Worm (Caenorhabditis elegans) whole organism, mixed stage, embryonic: ENCODE data around the gene Y47D7A.6.

Source experiments
- M03D4.4 ChIP-seq: sonication (generic microtip); optimal IDR thresholded peaks from 2 replicates; lab custom pipeline; 2017; ENCODE audit warnings: mild to moderate bottlenecking, missing genetic modification characterization, missing compliant biosample characterization
- bed-3 ChIP-seq: fragments of 200-800 bp; sonication (Bioruptor generic); optimal IDR thresholded peaks from 3 replicates; lab custom pipeline; 2018; ENCODE audit warnings: mild to moderate bottlenecking, missing genetic modification characterization, moderate library complexity, missing compliant biosample characterization
- blmp-1 ChIP-seq: fragments of 150-350 bp; optimal IDR thresholded peaks from 2 replicates; lab custom pipeline; 2014; ENCODE audit warnings: missing biosample characterization, missing genetic modification characterization
- ceh-39 ChIP-seq: fragments of 150-350 bp; optimal IDR thresholded peaks from 2 replicates; lab custom pipeline; 2014; ENCODE audit warnings: missing biosample characterization, missing genetic modification characterization
- ceh-43 ChIP-seq: fragments of 200-800 bp; sonication (Bioruptor generic); optimal IDR thresholded peaks from 2 replicates; lab custom pipeline; 2018; ENCODE audit warnings: mild to moderate bottlenecking, missing genetic modification characterization, moderate library complexity, missing compliant biosample characterization
- ceh-83 ChIP-seq: fragments of 200-800 bp; sonication (Bioruptor generic); optimal IDR thresholded peaks from 2 replicates; lab custom pipeline; 2018; ENCODE audit warnings: mild to moderate bottlenecking, missing genetic modification characterization, missing compliant biosample characterization
- ces-1 ChIP-seq: fragments of 150-350 bp; optimal IDR thresholded peaks from 2 replicates; lab custom pipeline; 2014; ENCODE audit warnings: missing biosample characterization, missing genetic modification reagents, missing genetic modification characterization
- cnd-1 ChIP-seq: fragments of 200-800 bp; sonication (Bioruptor generic); optimal IDR thresholded peaks from 2 replicates; lab custom pipeline; 2018; ENCODE audit warnings: mild to moderate bottlenecking, missing genetic modification characterization, missing compliant biosample characterization
- drap-1 ChIP-seq: fragments of 200-800 bp; sonication (Bioruptor generic); optimal IDR thresholded peaks from 3 replicates; lab custom pipeline; 2018; ENCODE audit warnings: mild to moderate bottlenecking, missing genetic modification characterization, missing compliant biosample characterization
- elt-1 ChIP-seq: sonication (generic microtip); optimal IDR thresholded peaks from 2 replicates; lab custom pipeline; 2017; ENCODE audit warnings: missing genetic modification characterization, mild to moderate bottlenecking, missing compliant biosample characterization, antibody characterized with exemption, moderate library complexity, borderline replicate concordance; ENCODE audit not compliant: insufficient read depth
- elt-3 ChIP-seq: fragments of 150-350 bp; optimal IDR thresholded peaks from 2 replicates; lab custom pipeline; 2014; ENCODE audit warnings: missing biosample characterization, missing genetic modification characterization
- flh-1 ChIP-seq: fragments of 200-800 bp; sonication (Bioruptor generic); optimal IDR thresholded peaks from 2 replicates; lab custom pipeline; 2018; ENCODE audit warnings: mild to moderate bottlenecking, missing genetic modification characterization, moderate library complexity, missing compliant biosample characterization
- ham-2 ChIP-seq: fragments of 200-800 bp; sonication (Bioruptor generic); optimal IDR thresholded peaks from 2 replicates; lab custom pipeline; 2018; ENCODE audit warnings: mild to moderate bottlenecking, missing genetic modification characterization, missing compliant biosample characterization
- hlh-1 ChIP-seq: fragments of 150-350 bp; optimal IDR thresholded peaks from 2 replicates; lab custom pipeline; 2014; ENCODE audit warnings: missing biosample characterization, missing genetic modification reagents, missing genetic modification characterization
- lin-13 ChIP-seq: fragments of 150-350 bp; optimal IDR thresholded peaks from 2 replicates; lab custom pipeline; 2014; ENCODE audit warnings: missing biosample characterization, missing genetic modification characterization
- lin-32 ChIP-seq: fragments of 200-800 bp; sonication (Bioruptor generic); optimal IDR thresholded peaks from 2 replicates; lab custom pipeline; 2018; ENCODE audit warnings: mild to moderate bottlenecking, missing genetic modification characterization, missing compliant biosample characterization
- lsy-2 ChIP-seq: fragments of 150-350 bp; optimal IDR thresholded peaks from 2 replicates; lab custom pipeline; 2014; ENCODE audit warnings: missing biosample characterization, missing genetic modification characterization
- mab-5 ChIP-seq: fragments of 150-350 bp; optimal IDR thresholded peaks from 2 replicates; lab custom pipeline; 2014; ENCODE audit warnings: missing biosample characterization, missing genetic modification characterization
- mep-1 ChIP-seq: fragments of 150-350 bp; optimal IDR thresholded peaks from 2 replicates; lab custom pipeline; 2017; ENCODE audit warnings: missing biosample characterization, missing genetic modification reagents, missing genetic modification characterization, inconsistent platforms
- mls-2 ChIP-seq: sonication (generic microtip); optimal IDR thresholded peaks from 2 replicates; lab custom pipeline; 2016; ENCODE audit warnings: mild to moderate bottlenecking, missing genetic modification characterization, moderate library complexity, missing compliant biosample characterization
- nhr-12 ChIP-seq: fragments of 150-350 bp; optimal IDR thresholded peaks from 2 replicates; lab custom pipeline; 2014; ENCODE audit warnings: missing biosample characterization, missing genetic modification characterization
- nhr-2 ChIP-seq: fragments of 150-350 bp; optimal IDR thresholded peaks from 2 replicates; lab custom pipeline; 2014; ENCODE audit warnings: missing biosample characterization, missing genetic modification characterization
- nhr-237 ChIP-seq: fragments of 150-350 bp; optimal IDR thresholded peaks from 2 replicates; lab custom pipeline; 2014; ENCODE audit warnings: missing biosample characterization, missing genetic modification characterization
- nhr-28 ChIP-seq: fragments of 150-350 bp; optimal IDR thresholded peaks from 2 replicates; lab custom pipeline; 2014; ENCODE audit warnings: missing biosample characterization, missing genetic modification characterization
- nhr-76 ChIP-seq: sonication (generic microtip); optimal IDR thresholded peaks from 2 replicates; lab custom pipeline; 2017; ENCODE audit warnings: missing biosample characterization, missing genetic modification characterization
- pha-4 ChIP-seq: fragments of 150-350 bp; optimal IDR thresholded peaks from 2 replicates; lab custom pipeline; 2018; ENCODE audit warnings: missing biosample characterization, missing genetic modification reagents, missing genetic modification characterization
- sem-2 ChIP-seq: fragments of 200-800 bp; sonication (Bioruptor generic); optimal IDR thresholded peaks from 2 replicates; lab custom pipeline; 2018; ENCODE audit warnings: mild to moderate bottlenecking, missing genetic modification characterization, missing compliant biosample characterization
- snpc-4 ChIP-seq: fragments of 150-350 bp; optimal IDR thresholded peaks from 2 replicates; lab custom pipeline; 2014; ENCODE audit warnings: missing biosample characterization, missing genetic modification characterization
- sptf-1 ChIP-seq: sonication (generic microtip); optimal IDR thresholded peaks from 2 replicates; lab custom pipeline; 2017; ENCODE audit warnings: mild to moderate bottlenecking, missing genetic modification characterization, moderate library complexity, missing compliant biosample characterization
- tbx-8 ChIP-seq: fragments of 200-800 bp; sonication (Bioruptor generic); optimal IDR thresholded peaks from 2 replicates; lab custom pipeline; 2018; ENCODE audit warnings: mild to moderate bottlenecking, missing genetic modification characterization, moderate library complexity, missing compliant biosample characterization
- unc-120 ChIP-seq: sonication (generic microtip); optimal IDR thresholded peaks from 2 replicates; lab custom pipeline; 2017; ENCODE audit warnings: missing genetic modification characterization, missing compliant biosample characterization; ENCODE audit not compliant: poor library complexity, severe bottlenecking
- unc-39 ChIP-seq: fragments of 150-350 bp; optimal IDR thresholded peaks from 2 replicates; lab custom pipeline; 2014; ENCODE audit warnings: missing biosample characterization, missing genetic modification characterization
- unc-62 ChIP-seq: fragments of 150-350 bp; optimal IDR thresholded peaks from 2 replicates; lab custom pipeline; 2014; ENCODE audit warnings: missing biosample characterization, missing genetic modification reagents, missing genetic modification characterization
- zip-8 ChIP-seq: fragments of 150-350 bp; optimal IDR thresholded peaks from 2 replicates; lab custom pipeline; 2014; ENCODE audit warnings: missing biosample characterization, missing genetic modification characterization
- ztf-11 ChIP-seq: fragments of 150-350 bp; optimal IDR thresholded peaks from 2 replicates; lab custom pipeline; 2014; ENCODE audit warnings: missing biosample characterization, missing genetic modification characterization

Gene Y47D7A.6

DNA sequence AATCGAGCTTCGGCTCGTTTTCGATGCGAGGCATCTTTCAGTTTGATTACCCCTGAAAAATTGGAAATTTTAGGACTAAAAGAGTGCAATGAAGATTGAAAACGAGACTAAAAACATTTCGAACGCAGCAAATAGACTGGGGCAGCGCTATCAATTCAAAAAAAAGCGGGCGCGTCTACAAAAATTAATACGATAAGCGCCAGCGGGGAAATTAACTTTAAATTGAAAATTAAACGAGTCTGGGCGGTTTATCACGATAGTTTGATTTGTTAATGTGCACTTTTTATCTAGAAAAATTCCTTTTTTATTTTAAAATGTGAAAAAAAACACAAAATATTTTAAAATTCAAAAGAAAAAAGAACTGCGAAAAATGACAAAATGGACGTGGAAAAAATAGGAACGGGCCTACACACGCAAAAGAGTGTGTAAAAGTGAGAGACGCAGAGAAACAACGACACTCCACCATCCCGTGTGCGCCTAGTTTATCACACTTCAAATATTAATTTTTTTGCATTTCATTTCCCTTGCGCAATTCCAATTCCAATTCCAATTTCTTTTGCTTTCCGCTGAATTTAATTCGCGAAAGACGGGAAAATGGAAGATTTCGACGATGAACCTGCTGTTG, 46.6 kb downstream of the Y47D7A.6 start, which contains the start of the genes gmpr-1 and fipp-1:
gmpr-1 (minus strand) TSS at position 75 of the 625 bp plus-strand sequence.
fipp-1 (plus strand) TSS at position 499 of the 625 bp plus-strand sequence.
- TF ChIP-seq ceh-83 (GFP tag; lab: Kevin White, UChicago): no peak
- no peak for TF ChIP-seq ceh-39 (tag; lab: Kevin White, UChicago)
- no peak for TF ChIP-seq nhr-76
- no peak for TF ChIP-seq nhr-28 (tag; lab: Kevin White, UChicago)
- no peak for TF ChIP-seq ztf-11 (tag; lab: Kevin White, UChicago)
- no peak for TF ChIP-seq unc-39
- TF ChIP-seq lin-32 (GFP tag; lab: Kevin White, UChicago): no peak
- TF ChIP-seq nhr-237 (tag; lab: Kevin White, UChicago): no peak
- TF ChIP-seq elt-3 (tag; lab: Kevin White, UChicago): no peak
- TF ChIP-seq tbx-8 (GFP tag; lab: Kevin White, UChicago): no peak
- TF ChIP-seq pha-4: peak; percentile 42
- TF ChIP-seq flh-1 (GFP tag; lab: Kevin White, UChicago): no peak
- TF ChIP-seq mab-5 (tag; lab: Kevin White, UChicago): no peak
- no peak for TF ChIP-seq snpc-4 (tag; lab: Kevin White, UChicago)
- no peak for TF ChIP-seq sem-2 (GFP tag; lab: Kevin White, UChicago)
- no peak for TF ChIP-seq lin-13 (tag; lab: Kevin White, UChicago)
- TF ChIP-seq unc-62 (GFP tag; lab: Kevin White, UChicago): no peak
- TF ChIP-seq elt-1: no peak
- no peak for TF ChIP-seq mls-2 (tag; lab: Kevin White, UChicago)
- peak; percentile 46 for TF ChIP-seq ces-1 (GFP tag; lab: Kevin White, UChicago)
- TF ChIP-seq drap-1 (GFP tag; lab: Kevin White, UChicago): no peak
- no peak for TF ChIP-seq M03D4.4 (tag; lab: Kevin White, UChicago)
- peak; percentile 0 for TF ChIP-seq zip-8 (tag; lab: Kevin White, UChicago)
- TF ChIP-seq nhr-12 (tag; lab: Kevin White, UChicago): no peak
- no peak for TF ChIP-seq nhr-2 (tag; lab: Kevin White, UChicago)
- TF ChIP-seq mep-1 (tag; lab: Kevin White, UChicago): peak; percentile 54
- no peak for TF ChIP-seq unc-120 (tag; lab: Kevin White, UChicago)
- no peak for TF ChIP-seq ceh-43 (GFP tag; lab: Kevin White, UChicago)
- TF ChIP-seq cnd-1 (tag; lab: Kevin White, UChicago): no peak
- no peak for TF ChIP-seq blmp-1 (tag; lab: Kevin White, UChicago)
- peak; percentile 15 for TF ChIP-seq lsy-2
- no peak for TF ChIP-seq sptf-1 (tag; lab: Kevin White, UChicago)
- TF ChIP-seq ham-2 (GFP tag; lab: Kevin White, UChicago): no peak
- no peak for TF ChIP-seq hlh-1 (tag; lab: Kevin White, UChicago)
- TF ChIP-seq bed-3: no peak

DNA sequence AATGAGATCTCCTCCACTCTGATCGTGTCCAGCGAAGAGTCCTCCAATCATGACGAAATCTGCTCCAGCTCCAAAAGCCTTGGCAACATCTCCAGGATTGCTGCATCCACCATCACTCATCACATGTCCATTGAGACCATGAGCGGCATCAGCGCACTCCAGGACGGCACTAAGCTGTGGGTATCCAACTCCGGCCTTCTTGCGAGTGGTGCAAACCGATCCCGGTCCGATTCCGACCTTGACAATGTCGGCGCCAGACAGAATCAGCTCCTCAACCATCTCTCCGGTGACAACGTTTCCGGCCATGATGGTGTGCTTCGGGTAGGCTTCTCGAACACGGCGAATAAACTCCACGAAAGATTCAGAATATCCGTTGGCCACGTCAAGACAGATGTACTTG, 47.5 kb downstream of the Y47D7A.6 start:
- TF ChIP-seq ceh-39 (tag; lab: Kevin White, UChicago): no peak
- TF ChIP-seq, all 35 proteins: peak for 0
